Worm (Caenorhabditis elegans): ENCODE data around the gene hadb-1.

- TF ChIP-seq hnd-1 (tag; optimal IDR thresholded peaks at IDR 0.05), result no peak
- TF ChIP-seq flt-1 (GFP tag; IDR thresholded peaks at IDR 0.05), result no peak
- no peak for TF ChIP-seq scrt-1 (GFP tag; IDR thresholded peaks at IDR 0.05)
- no peak for TF ChIP-seq sea-1 (GFP tag; conservative IDR thresholded peaks at IDR 0.05)
- no peak for TF ChIP-seq ama-1 (optimal IDR thresholded peaks at IDR 0.05)
- no peak for TF ChIP-seq ets-7 (tag; optimal IDR thresholded peaks at IDR 0.05)
- TF ChIP-seq ceh-13 (GFP tag; optimal IDR thresholded peaks at IDR 0.05), result no peak
- no peak for TF ChIP-seq ceh-36 (tag; optimal IDR thresholded peaks at IDR 0.05)
- no peak for TF ChIP-seq tra-4 (tag; optimal IDR thresholded peaks at IDR 0.05)
These were observed 43.7 kb upstream of the hadb-1 start for ce11 chrIII:8731973-8732372.
